Fruit fly (Drosophila melanogaster) whole organism, embryonic: Measurements from ENCODE around the gene CG34269.

ENCODE experiments used
- ATbp ChIP-seq: fragments of 200-800 bp; sonication (Bioruptor generic); optimal IDR thresholded peaks from 2 replicates; lab custom pipeline; 2017; ENCODE audit warnings: missing biosample characterization, mild to moderate bottlenecking, missing genetic modification characterization, missing genetic modification reagents
- Atf3 ChIP-seq: fragments of 200-800 bp; sonication (Bioruptor generic); optimal IDR thresholded peaks from 3 replicates; lab custom pipeline; 2016; ENCODE audit warnings: missing biosample characterization, missing genetic modification characterization
- Blimp-1 ChIP-seq: fragments of 200-800 bp; sonication (Bioruptor generic); optimal IDR thresholded peaks from 3 replicates; lab custom pipeline; 2018; ENCODE audit warnings: missing biosample characterization, missing genetic modification characterization, mild to moderate bottlenecking, moderate library complexity, missing genetic modification reagents
- CG10979 ChIP-seq: fragments of 200-800 bp; sonication (Bioruptor generic); optimal IDR thresholded peaks from 2 replicates; lab custom pipeline; 2018; ENCODE audit warnings: missing biosample characterization, mild to moderate bottlenecking, missing genetic modification characterization, moderate library complexity
- CG11085 ChIP-seq: fragments of 200-800 bp; sonication (Bioruptor generic); IDR thresholded peaks from 2 replicates; pipeline ENCODE4 v1.3.6; 2022; ENCODE audit warnings: missing biosample characterization, missing genetic modification characterization
- CG1233 ChIP-seq: fragments of 200-800 bp; sonication (Bioruptor generic); optimal IDR thresholded peaks from 4 replicates; lab custom pipeline; 2018; ENCODE audit warnings: missing biosample characterization, mild to moderate bottlenecking, missing genetic modification characterization
- CG13424 ChIP-seq: fragments of 200-800 bp; sonication (Bioruptor generic); optimal IDR thresholded peaks from 2 replicates; lab custom pipeline; 2019; ENCODE audit warnings: missing biosample characterization, mild to moderate bottlenecking, missing genetic modification characterization, moderate library complexity
- CG14710 ChIP-seq: fragments of 200-800 bp; sonication (Bioruptor generic); optimal IDR thresholded peaks from 3 replicates; lab custom pipeline; 2019; ENCODE audit warnings: missing biosample characterization, mild to moderate bottlenecking, missing genetic modification characterization, moderate library complexity
- CG14860 ChIP-seq: fragments of 200-800 bp; sonication (Bioruptor generic); IDR thresholded peaks from 3 replicates; pipeline ENCODE4 v1.3.6; 2022; ENCODE audit warnings: missing biosample characterization, missing genetic modification characterization; ENCODE audit not compliant: partially characterized antibody
- CG18262 ChIP-seq: fragments of 200-800 bp; optimal IDR thresholded peaks from 3 replicates; lab custom pipeline; 2019; ENCODE audit warnings: missing biosample characterization, mild to moderate bottlenecking, missing genetic modification characterization, moderate library complexity
- CG2712 ChIP-seq: fragments of 200-800 bp; optimal IDR thresholded peaks from 3 replicates; lab custom pipeline; 2019; ENCODE audit warnings: missing biosample characterization, mild to moderate bottlenecking, missing genetic modification characterization, moderate library complexity
- CG4360 ChIP-seq: fragments of 200-800 bp; sonication (Bioruptor generic); IDR thresholded peaks from 2 replicates; pipeline ENCODE4 v1.3.6; 2022; ENCODE audit warnings: missing biosample characterization, missing genetic modification characterization
- CG4424 ChIP-seq: fragments of 200-800 bp; sonication (Bioruptor generic); optimal IDR thresholded peaks from 3 replicates; lab custom pipeline; 2016; ENCODE audit warnings: missing biosample characterization, missing genetic modification characterization
- CG4820 ChIP-seq: fragments of 200-800 bp; sonication (Bioruptor generic); optimal IDR thresholded peaks from 3 replicates; lab custom pipeline; 2016; ENCODE audit warnings: missing biosample characterization, missing genetic modification characterization
- CG5245 ChIP-seq: fragments of 200-800 bp; sonication (Bioruptor generic); optimal IDR thresholded peaks from 3 replicates; lab custom pipeline; 2016; ENCODE audit warnings: missing biosample characterization, missing genetic modification characterization
- CG7372 ChIP-seq: fragments of 200-800 bp; sonication (Bioruptor generic); IDR thresholded peaks from 2 replicates; pipeline ENCODE4 v1.3.6; 2022; ENCODE audit warnings: missing biosample characterization, missing genetic modification characterization
- CG7556 ChIP-seq: fragments of 200-800 bp; sonication (Bioruptor generic); optimal IDR thresholded peaks from 2 replicates; lab custom pipeline; 2017; ENCODE audit warnings: missing biosample characterization, mild to moderate bottlenecking, missing genetic modification characterization
- CG8359 ChIP-seq: fragments of 200-800 bp; sonication (Bioruptor generic); optimal IDR thresholded peaks from 2 replicates; lab custom pipeline; 2017; ENCODE audit warnings: missing biosample characterization, mild to moderate bottlenecking, missing genetic modification characterization, borderline replicate concordance
- CG9437 ChIP-seq: fragments of 200-800 bp; sonication (Bioruptor generic); optimal IDR thresholded peaks from 2 replicates; lab custom pipeline; 2018; ENCODE audit warnings: missing biosample characterization, mild to moderate bottlenecking, missing genetic modification characterization
- CHES-1-like ChIP-seq: fragments of 200-800 bp; sonication (Bioruptor generic); optimal IDR thresholded peaks from 2 replicates; lab custom pipeline; 2016; ENCODE audit warnings: missing biosample characterization, missing genetic modification characterization
- CrebB ChIP-seq: fragments of 200-800 bp; sonication (Bioruptor generic); optimal IDR thresholded peaks from 3 replicates; lab custom pipeline; 2018; ENCODE audit warnings: missing biosample characterization, mild to moderate bottlenecking, missing genetic modification characterization
- D ChIP-seq, 2 experiments: fragments of 200-800 bp in 1 of 2; fragments of >200 bp in 1 of 2; sonication (Bioruptor generic) in 1 of 2; optimal IDR thresholded peaks; 2 replicates in 1 of 2; 3 replicates in 1 of 2; lab custom pipeline; 2017; ENCODE audit warnings: mild to moderate bottlenecking in 1 of 2, missing biosample characterization in 1 of 2, missing genetic modification characterization in 1 of 2, missing genetic modification reagents in 1 of 2
- Dbx ChIP-seq: fragments of 200-800 bp; sonication (Bioruptor generic); IDR thresholded peaks from 3 replicates; pipeline ENCODE4 v1.3.6; 2022; ENCODE audit warnings: missing biosample characterization, missing genetic modification characterization
- Hr39 ChIP-seq: fragments of >200 bp; optimal IDR thresholded peaks from 2 replicates; lab custom pipeline; 2017
- Med ChIP-seq: fragments of 200-800 bp; sonication (Bioruptor generic); peaks from one replicate; lab custom pipeline; 2016; ENCODE audit warnings: missing biosample characterization, missing genetic modification characterization, mild to moderate bottlenecking, inconsistent platforms, moderate library complexity
- NFAT ChIP-seq: fragments of 200-800 bp; sonication (Bioruptor generic); IDR thresholded peaks from 2 replicates; pipeline ENCODE4 v1.3.6; 2022; ENCODE audit warnings: missing biosample characterization, missing genetic modification characterization
- Oli ChIP-seq: fragments of 200-800 bp; sonication (Bioruptor generic); optimal IDR thresholded peaks from 2 replicates; lab custom pipeline; 2018; ENCODE audit warnings: missing biosample characterization, mild to moderate bottlenecking, missing genetic modification characterization, moderate library complexity
- Scr ChIP-seq: fragments of 200-800 bp; sonication (Bioruptor generic); IDR thresholded peaks from 2 replicates; pipeline ENCODE4 v1.3.6; 2022; ENCODE audit warnings: missing biosample characterization, missing genetic modification characterization; ENCODE audit not compliant: partially characterized antibody
- Ssrp ChIP-seq: fragments of 200-800 bp; sonication (Bioruptor generic); optimal IDR thresholded peaks from 2 replicates; lab custom pipeline; 2018; ENCODE audit warnings: missing biosample characterization, mild to moderate bottlenecking, missing genetic modification characterization, moderate library complexity
- al ChIP-seq: fragments of 200-800 bp; sonication (Bioruptor generic); IDR thresholded peaks from 2 replicates; pipeline ENCODE4 v1.3.6; 2022; ENCODE audit warnings: missing biosample characterization, missing genetic modification characterization
- az2 ChIP-seq: fragments of 200-800 bp; sonication (Bioruptor generic); optimal IDR thresholded peaks from 3 replicates; lab custom pipeline; 2016; ENCODE audit warnings: missing biosample characterization, missing genetic modification characterization
- cwo ChIP-seq: fragments of 200-800 bp; sonication (Bioruptor generic); optimal IDR thresholded peaks from 3 replicates; lab custom pipeline; 2017; ENCODE audit warnings: missing biosample characterization, missing genetic modification characterization, mild to moderate bottlenecking, moderate library complexity, missing genetic modification reagents
- fd64A ChIP-seq: fragments of 200-800 bp; sonication (Bioruptor generic); optimal IDR thresholded peaks from 3 replicates; lab custom pipeline; 2018; ENCODE audit warnings: missing biosample characterization, mild to moderate bottlenecking, missing genetic modification characterization
- fd96Cb ChIP-seq: fragments of 200-800 bp; sonication (Bioruptor generic); optimal IDR thresholded peaks from 2 replicates; lab custom pipeline; 2018; ENCODE audit warnings: missing biosample characterization, mild to moderate bottlenecking, missing genetic modification characterization, moderate library complexity
- gcm2 ChIP-seq: fragments of 200-800 bp; sonication (Bioruptor generic); optimal IDR thresholded peaks from 2 replicates; lab custom pipeline; 2016; ENCODE audit warnings: missing biosample characterization, missing genetic modification characterization
- grn ChIP-seq: fragments of 200-800 bp; sonication (Bioruptor generic); optimal IDR thresholded peaks from 3 replicates; lab custom pipeline; 2017; ENCODE audit warnings: missing biosample characterization, missing genetic modification characterization
- jumu ChIP-seq: fragments of 200-800 bp; sonication (Bioruptor generic); optimal IDR thresholded peaks from 3 replicates; lab custom pipeline; 2016; ENCODE audit warnings: missing biosample characterization, missing genetic modification characterization
- lab ChIP-seq: fragments of 200-800 bp; sonication (Bioruptor generic); optimal IDR thresholded peaks from 3 replicates; lab custom pipeline; 2017; ENCODE audit warnings: missing biosample characterization, missing genetic modification characterization, mild to moderate bottlenecking, moderate library complexity, missing genetic modification reagents
- lbe ChIP-seq: fragments of 200-800 bp; sonication (Bioruptor generic); optimal IDR thresholded peaks from 2 replicates; lab custom pipeline; 2016; ENCODE audit warnings: missing biosample characterization, mild to moderate bottlenecking, missing genetic modification characterization
- lola ChIP-seq, 3 experiments: fragments of >200 bp in 2 of 3; fragments of 200-800 bp in 1 of 3; sonication (Bioruptor generic) in 1 of 3; optimal IDR thresholded peaks; 2 replicates each; lab custom pipeline; 2017 to 2019; ENCODE audit warnings: missing biosample characterization in 3 of 3, missing genetic modification characterization in 3 of 3, mild to moderate bottlenecking in 1 of 3, moderate library complexity in 1 of 3
- nom ChIP-seq: fragments of 200-800 bp; sonication (Bioruptor generic); optimal IDR thresholded peaks from 2 replicates; lab custom pipeline; 2017; ENCODE audit warnings: missing biosample characterization, missing genetic modification characterization, mild to moderate bottlenecking, moderate library complexity, missing genetic modification reagents
- pfk ChIP-seq: fragments of 200-800 bp; sonication (Bioruptor generic); optimal IDR thresholded peaks from 2 replicates; lab custom pipeline; 2018; ENCODE audit warnings: missing biosample characterization, mild to moderate bottlenecking, missing genetic modification characterization, moderate library complexity
- sc ChIP-seq, 3 experiments: fragments of >200 bp in 2 of 3; fragments of 200-800 bp in 1 of 3; sonication (Bioruptor generic) in 1 of 3; optimal IDR thresholded peaks; 2 replicates in 2 of 3; 3 replicates in 1 of 3; lab custom pipeline; 2017; ENCODE audit warnings: mild to moderate bottlenecking in 1 of 3, missing biosample characterization in 1 of 3, missing genetic modification characterization in 1 of 3, missing genetic modification reagents in 1 of 3
- sna ChIP-seq: fragments of 200-800 bp; sonication (Bioruptor generic); IDR thresholded peaks from 2 replicates; pipeline ENCODE4 v1.3.6; 2022; ENCODE audit warnings: missing biosample characterization, missing genetic modification characterization; ENCODE audit not compliant: partially characterized antibody
- sug ChIP-seq: fragments of 200-800 bp; optimal IDR thresholded peaks from 2 replicates; lab custom pipeline; 2019; ENCODE audit warnings: missing biosample characterization, mild to moderate bottlenecking, missing genetic modification characterization, moderate library complexity
- tna ChIP-seq: fragments of 200-800 bp; sonication (Bioruptor generic); IDR thresholded peaks from 2 replicates; pipeline ENCODE4 v1.3.6; 2022; ENCODE audit warnings: missing biosample characterization, missing genetic modification characterization; ENCODE audit not compliant: partially characterized antibody
- trh ChIP-seq: fragments of 200-800 bp; sonication (Bioruptor generic); optimal IDR thresholded peaks from 2 replicates; lab custom pipeline; 2016; ENCODE audit warnings: missing biosample characterization, missing genetic modification characterization
- wor ChIP-seq: fragments of 200-800 bp; sonication (Bioruptor generic); IDR thresholded peaks from 2 replicates; pipeline ENCODE4 v1.3.6; 2022; ENCODE audit warnings: missing biosample characterization, missing genetic modification characterization

Gene CG34269

dm6 chr3L:565964-566627 lies 38.0 kb downstream of the CG34269 start:
- TF ChIP-seq CG4820 (GFP tag; lab: Kevin White, UChicago) (no peak), grn (GFP tag; lab: Kevin White, UChicago) (no peak), Hr39 (lab: Kevin White, UChicago) (no peak), fd96Cb (peak; percentile 41), lab (GFP tag; lab: Kevin White, UChicago) (no peak), Atf3 (no peak), CG8359 (GFP tag; lab: Kevin White, UChicago) (peak; percentile 9), CG14710 (tag; lab: Kevin White, UChicago) (peak; percentile 39), tna (GFP tag; lab: Robert Waterston, UW) (no peak), Blimp-1 (GFP tag; lab: Kevin White, UChicago) (peak; percentile 47), nom (peak; percentile 59), sug (tag; lab: Kevin White, UChicago) (no peak), CG13424 (tag; lab: Kevin White, UChicago) (peak; percentile 12), lola (GFP tag; optimal IDR thresholded peaks at IDR 0.05; lab: Kevin White, UChicago) (peak in 1 of 3 experiments; percentile 54), Scr (GFP tag; lab: Robert Waterston, UW) (no peak), ATbp (GFP tag; lab: Kevin White, UChicago) (peak; percentile 41), fd64A (GFP tag; lab: Kevin White, UChicago) (no peak), lbe (GFP tag; lab: Kevin White, UChicago) (peak; percentile 18), gcm2 (GFP tag; lab: Kevin White, UChicago) (no peak), CG10979 (tag; lab: Kevin White, UChicago) (peak; percentile 57), CHES-1-like (no peak), sna (GFP tag; lab: Robert Waterston, UW) (no peak), NFAT (GFP tag; lab: Robert Waterston, UW) (no peak), az2 (GFP tag; lab: Kevin White, UChicago) (peak; percentile 21), CrebB (no peak), CG7556 (GFP tag; lab: Kevin White, UChicago) (no peak), CG1233 (no peak), CG4360 (GFP tag; lab: Robert Waterston, UW) (0 out of 2 replicates have a peak, but pooled peaks have one; percentile 26), cwo (GFP tag; lab: Kevin White, UChicago) (no peak), jumu (GFP tag; lab: Kevin White, UChicago) (no peak), Ssrp (peak; percentile 51), Med (GFP tag; lab: Kevin White, UChicago) (peak; percentile 66), pfk (GFP tag; lab: Kevin White, UChicago) (no peak), CG2712 (tag; lab: Kevin White, UChicago) (peak; percentile 40), CG7372 (GFP tag; lab: Robert Waterston, UW) (no peak), CG18262 (tag; lab: Kevin White, UChicago) (peak; percentile 41), Oli (tag; lab: Kevin White, UChicago) (peak; percentile 28), wor (GFP tag; lab: Robert Waterston, UW) (0 out of 2 replicates have a peak, but pooled peaks have one; percentile 36), CG5245 (GFP tag; lab: Kevin White, UChicago) (no peak), Dbx (no peak), D (optimal IDR thresholded peaks at IDR 0.05; lab: Kevin White, UChicago) (no peak), D (GFP tag; optimal IDR thresholded peaks at IDR 0.05; lab: Kevin White, UChicago) (peak; percentile 15), sc (optimal IDR thresholded peaks at IDR 0.05; lab: Kevin White, UChicago) (no peak), sc (GFP tag; optimal IDR thresholded peaks at IDR 0.05; lab: Kevin White, UChicago) (peak; percentile 30), CG9437 (GFP tag; lab: Kevin White, UChicago) (no peak), CG14860 (GFP tag; lab: Robert Waterston, UW) (no peak), CG11085 (GFP tag; lab: Robert Waterston, UW) (no peak), trh (GFP tag; lab: Kevin White, UChicago) (no peak), CG4424 (GFP tag; lab: Kevin White, UChicago) (no peak), al (GFP tag; lab: Robert Waterston, UW) (no peak)
